Fruit fly (Drosophila melanogaster) whole organism, embryonic: Measurements from ENCODE around the gene Rh4.

Experiments
- Bdp1 ChIP-seq: fragments of 200-800 bp; sonication (Bioruptor generic); optimal IDR thresholded peaks from 3 replicates; lab custom pipeline; 2016; ENCODE audit warnings: missing biosample characterization, missing genetic modification characterization
- Blimp-1 ChIP-seq: fragments of 200-800 bp; sonication (Bioruptor generic); optimal IDR thresholded peaks from 3 replicates; lab custom pipeline; 2018; ENCODE audit warnings: missing biosample characterization, missing genetic modification characterization, mild to moderate bottlenecking, moderate library complexity, missing genetic modification reagents
- CG10431 ChIP-seq: fragments of 200-800 bp; sonication (Bioruptor generic); optimal IDR thresholded peaks from 3 replicates; lab custom pipeline; 2018; ENCODE audit warnings: missing biosample characterization, mild to moderate bottlenecking, missing genetic modification characterization
- CG11085 ChIP-seq: fragments of 200-800 bp; sonication (Bioruptor generic); IDR thresholded peaks from 2 replicates; pipeline ENCODE4 v1.3.6; 2022; ENCODE audit warnings: missing biosample characterization, missing genetic modification characterization
- CG11696 ChIP-seq: fragments of 200-800 bp; sonication (Bioruptor generic); IDR thresholded peaks from 2 replicates; pipeline ENCODE4 v1.3.6; 2022; ENCODE audit warnings: missing biosample characterization, missing genetic modification characterization
- CG14965 ChIP-seq: fragments of 200-800 bp; sonication (Bioruptor generic); optimal IDR thresholded peaks from 2 replicates; lab custom pipeline; 2016; ENCODE audit warnings: missing biosample characterization, missing genetic modification characterization, borderline replicate concordance
- CG17385 ChIP-seq: fragments of 200-800 bp; sonication (Bioruptor generic); optimal IDR thresholded peaks from 3 replicates; lab custom pipeline; 2018; ENCODE audit warnings: missing biosample characterization, mild to moderate bottlenecking, missing genetic modification characterization
- CG18262 ChIP-seq: fragments of 200-800 bp; optimal IDR thresholded peaks from 3 replicates; lab custom pipeline; 2019; ENCODE audit warnings: missing biosample characterization, mild to moderate bottlenecking, missing genetic modification characterization, moderate library complexity
- CG2199 ChIP-seq: fragments of 200-800 bp; sonication (Bioruptor generic); IDR thresholded peaks from 3 replicates; pipeline ENCODE4 v1.3.6; 2022; ENCODE audit warnings: missing biosample characterization, missing genetic modification characterization
- CG4282 ChIP-seq: fragments of 200-800 bp; sonication (Bioruptor generic); optimal IDR thresholded peaks from 2 replicates; lab custom pipeline; 2016; ENCODE audit warnings: missing biosample characterization, missing genetic modification characterization
- CG4360 ChIP-seq: fragments of 200-800 bp; sonication (Bioruptor generic); IDR thresholded peaks from 2 replicates; pipeline ENCODE4 v1.3.6; 2022; ENCODE audit warnings: missing biosample characterization, missing genetic modification characterization
- CG4707 ChIP-seq: fragments of 200-800 bp; sonication (Bioruptor generic); optimal IDR thresholded peaks from 2 replicates; lab custom pipeline; 2018; ENCODE audit warnings: missing biosample characterization, mild to moderate bottlenecking, missing genetic modification characterization, moderate library complexity
- CG6765 ChIP-seq: fragments of 200-800 bp; sonication (Bioruptor generic); optimal IDR thresholded peaks from 3 replicates; lab custom pipeline; 2017; ENCODE audit warnings: missing biosample characterization, mild to moderate bottlenecking, missing genetic modification characterization
- CG7839 ChIP-seq: fragments of 200-800 bp; sonication (Bioruptor generic); optimal IDR thresholded peaks from 3 replicates; lab custom pipeline; 2018; ENCODE audit warnings: missing biosample characterization, mild to moderate bottlenecking, missing genetic modification characterization, moderate library complexity
- CG7928 ChIP-seq: fragments of 200-800 bp; sonication (Bioruptor generic); optimal IDR thresholded peaks from 2 replicates; lab custom pipeline; 2017; ENCODE audit warnings: missing biosample characterization, mild to moderate bottlenecking, missing genetic modification characterization
- CG8924 ChIP-seq: fragments of 200-800 bp; optimal IDR thresholded peaks from 3 replicates; lab custom pipeline; 2019; ENCODE audit warnings: missing biosample characterization, mild to moderate bottlenecking, missing genetic modification characterization, moderate library complexity
- CG9437 ChIP-seq: fragments of 200-800 bp; sonication (Bioruptor generic); optimal IDR thresholded peaks from 2 replicates; lab custom pipeline; 2018; ENCODE audit warnings: missing biosample characterization, mild to moderate bottlenecking, missing genetic modification characterization
- CG9797 ChIP-seq: fragments of 200-800 bp; sonication (Bioruptor generic); optimal IDR thresholded peaks from 3 replicates; lab custom pipeline; 2018; ENCODE audit warnings: missing biosample characterization, mild to moderate bottlenecking, missing genetic modification characterization
- CG9876 ChIP-seq: fragments of 200-800 bp; sonication (Bioruptor generic); optimal IDR thresholded peaks from 2 replicates; lab custom pipeline; 2016; ENCODE audit warnings: missing biosample characterization, missing genetic modification characterization
- D ChIP-seq, 2 experiments: fragments of 200-800 bp in 1 of 2; fragments of >200 bp in 1 of 2; sonication (Bioruptor generic) in 1 of 2; optimal IDR thresholded peaks; 2 replicates in 1 of 2; 3 replicates in 1 of 2; lab custom pipeline; 2017; ENCODE audit warnings: mild to moderate bottlenecking in 1 of 2, missing biosample characterization in 1 of 2, missing genetic modification characterization in 1 of 2, missing genetic modification reagents in 1 of 2
- Dp ChIP-seq: fragments of 200-800 bp; sonication (Bioruptor generic); optimal IDR thresholded peaks from 2 replicates; lab custom pipeline; 2018; ENCODE audit warnings: missing biosample characterization, mild to moderate bottlenecking, missing genetic modification characterization, moderate library complexity
- Drgx ChIP-seq: fragments of 200-800 bp; sonication (Bioruptor generic); IDR thresholded peaks from 2 replicates; pipeline ENCODE4 v1.3.6; 2022; ENCODE audit warnings: missing biosample characterization, missing genetic modification characterization
- E2f2 ChIP-seq: fragments of 200-800 bp; sonication (Bioruptor generic); IDR thresholded peaks from 2 replicates; pipeline ENCODE4 v1.3.6; 2022; ENCODE audit warnings: missing biosample characterization, missing genetic modification characterization
- Hr78 ChIP-seq, 2 experiments: fragments of 200-800 bp in 1 of 2; fragments of >200 bp in 1 of 2; sonication (Bioruptor generic) in 1 of 2; optimal IDR thresholded peaks; 2 replicates each; lab custom pipeline; 2017 to 2019; ENCODE audit warnings: missing biosample characterization in 2 of 2, missing genetic modification characterization in 2 of 2, mild to moderate bottlenecking in 1 of 2, moderate library complexity in 1 of 2
- Lhr ChIP-seq: fragments of 200-800 bp; sonication (Bioruptor generic); optimal IDR thresholded peaks from 3 replicates; lab custom pipeline; 2017; ENCODE audit warnings: mild to moderate bottlenecking, missing biosample characterization, missing genetic modification reagents, missing genetic modification characterization
- Med ChIP-seq: fragments of 200-800 bp; sonication (Bioruptor generic); peaks from one replicate; lab custom pipeline; 2016; ENCODE audit warnings: missing biosample characterization, missing genetic modification characterization, mild to moderate bottlenecking, inconsistent platforms, moderate library complexity
- Mrtf ChIP-seq: fragments of 200-800 bp; sonication (Bioruptor generic); IDR thresholded peaks from 3 replicates; pipeline ENCODE4 v1.3.6; 2022; ENCODE audit warnings: missing biosample characterization, missing genetic modification characterization
- Nf-YB ChIP-seq: fragments of 200-800 bp; sonication (Bioruptor generic); optimal IDR thresholded peaks from 3 replicates; lab custom pipeline; 2019; ENCODE audit warnings: missing biosample characterization, mild to moderate bottlenecking, missing genetic modification characterization, moderate library complexity
- Oaz ChIP-seq: fragments of 200-800 bp; sonication (Bioruptor generic); IDR thresholded peaks from 2 replicates; pipeline ENCODE4 v1.3.6; 2022; ENCODE audit warnings: missing biosample characterization, missing genetic modification characterization
- Sin3A ChIP-seq: fragments of >200 bp; optimal IDR thresholded peaks from 2 replicates; lab custom pipeline; 2018
- Spps ChIP-seq: fragments of 200-800 bp; sonication (Bioruptor generic); optimal IDR thresholded peaks from 2 replicates; lab custom pipeline; 2018; ENCODE audit warnings: missing biosample characterization, mild to moderate bottlenecking, missing genetic modification characterization
- Usf ChIP-seq: fragments of 200-800 bp; sonication (Bioruptor generic); optimal IDR thresholded peaks from 2 replicates; lab custom pipeline; 2017; ENCODE audit warnings: missing genotype, missing biosample characterization, missing genetic modification characterization
- Xrp1 ChIP-seq: fragments of 200-800 bp; sonication (Bioruptor generic); IDR thresholded peaks from 2 replicates; pipeline ENCODE4 v1.3.6; 2022; ENCODE audit warnings: missing biosample characterization, missing genetic modification characterization
- cato ChIP-seq: fragments of 200-800 bp; sonication (Bioruptor generic); optimal IDR thresholded peaks from 2 replicates; lab custom pipeline; 2016; ENCODE audit warnings: missing biosample characterization, missing genetic modification characterization, borderline replicate concordance
- chinmo ChIP-seq: fragments of 200-800 bp; sonication (Bioruptor generic); IDR thresholded peaks from 4 replicates; pipeline ENCODE4 v1.3.6; 2022; ENCODE audit warnings: missing biosample characterization, missing genetic modification characterization; ENCODE audit not compliant: partially characterized antibody
- dati ChIP-seq: fragments of 200-800 bp; sonication (Bioruptor generic); IDR thresholded peaks from 2 replicates; pipeline ENCODE4 v1.3.6; 2022; ENCODE audit warnings: missing biosample characterization, missing genetic modification characterization
- en ChIP-seq: fragments of 200-800 bp; sonication (Bioruptor generic); optimal IDR thresholded peaks from 2 replicates; lab custom pipeline; 2016; ENCODE audit warnings: missing biosample characterization, missing genetic modification characterization
- fd96Cb ChIP-seq: fragments of 200-800 bp; sonication (Bioruptor generic); optimal IDR thresholded peaks from 2 replicates; lab custom pipeline; 2018; ENCODE audit warnings: missing biosample characterization, mild to moderate bottlenecking, missing genetic modification characterization, moderate library complexity
- gcm ChIP-seq: fragments of 200-800 bp; sonication (Bioruptor generic); optimal IDR thresholded peaks from 2 replicates; lab custom pipeline; 2019; ENCODE audit warnings: missing biosample characterization, mild to moderate bottlenecking, missing genetic modification characterization, moderate library complexity
- gfzf ChIP-seq: fragments of 200-800 bp; sonication (Bioruptor generic); optimal IDR thresholded peaks from 2 replicates; lab custom pipeline; 2016; ENCODE audit warnings: missing biosample characterization, mild to moderate bottlenecking, missing genetic modification characterization, moderate library complexity
- grn ChIP-seq: fragments of 200-800 bp; sonication (Bioruptor generic); optimal IDR thresholded peaks from 3 replicates; lab custom pipeline; 2017; ENCODE audit warnings: missing biosample characterization, missing genetic modification characterization
- hbn ChIP-seq: fragments of 200-800 bp; sonication (Bioruptor generic); IDR thresholded peaks from 2 replicates; pipeline ENCODE4 v1.3.6; 2022; ENCODE audit warnings: missing biosample characterization, missing genetic modification characterization; ENCODE audit not compliant: partially characterized antibody
- insv ChIP-seq, 2 experiments: fragments of 200-800 bp; sonication (Bioruptor generic); optimal IDR thresholded peaks; 3 replicates each; lab custom pipeline; 2016 to 2018; ENCODE audit warnings: missing biosample characterization in 2 of 2, missing genetic modification characterization in 2 of 2
- kah ChIP-seq: fragments of 200-800 bp; sonication (Bioruptor generic); optimal IDR thresholded peaks from 2 replicates; lab custom pipeline; 2018; ENCODE audit warnings: missing biosample characterization, mild to moderate bottlenecking, missing genetic modification characterization
- onecut ChIP-seq: fragments of 200-800 bp; sonication (Bioruptor generic); IDR thresholded peaks from 2 replicates; pipeline ENCODE4 v1.3.6; 2022; ENCODE audit warnings: missing biosample characterization, missing genetic modification characterization
- slou ChIP-seq: fragments of 200-800 bp; sonication (Bioruptor generic); optimal IDR thresholded peaks from 3 replicates; lab custom pipeline; 2016; ENCODE audit warnings: missing biosample characterization, missing genetic modification characterization
- sug ChIP-seq: fragments of 200-800 bp; optimal IDR thresholded peaks from 2 replicates; lab custom pipeline; 2019; ENCODE audit warnings: missing biosample characterization, mild to moderate bottlenecking, missing genetic modification characterization, moderate library complexity
- vfl ChIP-seq: fragments of 200-800 bp; sonication (Bioruptor generic); optimal IDR thresholded peaks from 2 replicates; lab custom pipeline; 2016; ENCODE audit warnings: missing biosample characterization, missing genetic modification characterization
- zen ChIP-seq: fragments of 200-800 bp; sonication (Bioruptor generic); optimal IDR thresholded peaks from 3 replicates; lab custom pipeline; 2018; ENCODE audit warnings: missing biosample characterization, mild to moderate bottlenecking, missing genetic modification characterization, moderate library complexity

The Rh4 gene

dm6 chr3L:16865123-16865831, 3.0 kb upstream of the Rh4 start, which contains the start of gene Lmpt (continued):
- TF ChIP-seq Usf (GFP tag; lab: Kevin White, UChicago) (no peak), dati (GFP tag; lab: Robert Waterston, UW) (no peak), Drgx (GFP tag; lab: Robert Waterston, UW) (0 out of 2 replicates have a peak, but pooled peaks have one; percentile 25), gfzf (peak; percentile 89), onecut (GFP tag; lab: Robert Waterston, UW) (0 out of 2 replicates have a peak, but pooled peaks have one; percentile 14), kah (GFP tag; lab: Kevin White, UChicago) (no peak), en (GFP tag; lab: Kevin White, UChicago) (no peak), CG17385 (GFP tag; lab: Kevin White, UChicago) (peak; percentile 88), fd96Cb (no peak), CG2199 (GFP tag; lab: Robert Waterston, UW) (0 out of 3 replicates have a peak, but pooled peaks have one; percentile 58), CG9437 (GFP tag; lab: Kevin White, UChicago) (peak; percentile 10), Dp (peak; percentile 75), CG11085 (GFP tag; lab: Robert Waterston, UW) (no peak), CG8924 (tag; lab: Kevin White, UChicago) (peak; percentile 0), CG9876 (no peak), E2f2 (peak; percentile 84), Xrp1 (peak; percentile 22; the same call in 1 of the 2 replicates), Oaz (GFP tag; lab: Robert Waterston, UW) (no peak), Mrtf (GFP tag; lab: Robert Waterston, UW) (no peak), vfl (no peak), CG6765 (GFP tag; lab: Kevin White, UChicago) (no peak), sug (tag; lab: Kevin White, UChicago) (peak; percentile 25), Sin3A (peak; percentile 38), CG9797 (GFP tag; lab: Kevin White, UChicago) (peak; percentile 84), CG7928 (GFP tag; lab: Kevin White, UChicago) (no peak), CG14965 (no peak), slou (GFP tag; lab: Kevin White, UChicago) (no peak), insv (GFP tag; optimal IDR thresholded peaks at IDR 0.05; lab: Kevin White, UChicago) (peak; percentile 81 to 96), zen (peak; percentile 5), CG4282 (GFP tag; lab: Kevin White, UChicago) (no peak), D (optimal IDR thresholded peaks at IDR 0.05; lab: Kevin White, UChicago) (no peak), D (GFP tag; optimal IDR thresholded peaks at IDR 0.05; lab: Kevin White, UChicago) (no peak), Hr78 (GFP tag; optimal IDR thresholded peaks at IDR 0.05; lab: Kevin White, UChicago) (peak in 1 of 2 experiments; percentile 38), Lhr (peak; percentile 49), hbn (GFP tag; lab: Robert Waterston, UW) (no peak), CG7839 (tag; lab: Kevin White, UChicago) (peak; percentile 21), cato (GFP tag; lab: Kevin White, UChicago) (no peak), CG4707 (GFP tag; lab: Kevin White, UChicago) (no peak), Blimp-1 (GFP tag; lab: Kevin White, UChicago) (peak; percentile 77), CG4360 (GFP tag; lab: Robert Waterston, UW) (peak; percentile 49), Bdp1 (no peak), CG18262 (peak; percentile 3), grn (GFP tag; lab: Kevin White, UChicago) (no peak), Nf-YB (GFP tag; lab: Kevin White, UChicago) (no peak), Med (peak; percentile 77), gcm (no peak), CG11696 (GFP tag; lab: Robert Waterston, UW) (no peak), CG10431 (GFP tag; lab: Kevin White, UChicago) (no peak), Spps (no peak), chinmo (peak; percentile 79; the same call in 2 of the 4 replicates)
